Worm (Caenorhabditis elegans) whole organism, L1 larva: Measurements from ENCODE around the gene str-262.

ENCODE experiments used
- C04F5.9 ChIP-seq: sonication (generic microtip); optimal IDR thresholded peaks from 2 replicates; lab custom pipeline; 2016; ENCODE audit warnings: missing genetic modification characterization, missing compliant biosample characterization
- Y116A8C.19 ChIP-seq: sonication (generic microtip); optimal IDR thresholded peaks from 2 replicates; lab custom pipeline; 2016; ENCODE audit warnings: missing compliant biosample characterization, missing genetic modification characterization, borderline replicate concordance
- aha-1 ChIP-seq: fragments of 150-350 bp; optimal IDR thresholded peaks from 2 replicates; lab custom pipeline; 2014; ENCODE audit warnings: missing biosample characterization, missing genetic modification characterization
- ama-1 ChIP-seq: fragments of 150-350 bp; optimal IDR thresholded peaks from 2 replicates; lab custom pipeline; 2014
- blmp-1 ChIP-seq: fragments of 150-350 bp; optimal IDR thresholded peaks from 2 replicates; lab custom pipeline; 2014; ENCODE audit warnings: missing biosample characterization, missing genetic modification characterization
- ceh-63 ChIP-seq: fragments of 200-800 bp; sonication (Bioruptor generic); optimal IDR thresholded peaks from 2 replicates; lab custom pipeline; 2018; ENCODE audit warnings: mild to moderate bottlenecking, missing genetic modification characterization, missing compliant biosample characterization
- ceh-82 ChIP-seq, 3 experiments: fragments of 150-350 bp in 1 of 3; sonication (generic microtip) in 2 of 3; optimal IDR thresholded peaks; 2 replicates each; lab custom pipeline; 2014 to 2017; ENCODE audit warnings: missing biosample characterization in 3 of 3, missing genetic modification characterization in 3 of 3
- ceh-88 ChIP-seq: fragments of 200-800 bp; sonication (Bioruptor generic); IDR thresholded peaks from 2 replicates; pipeline ENCODE4 v1.3.6; 2022; ENCODE audit warnings: missing genetic modification characterization, missing compliant biosample characterization
- ces-1 ChIP-seq: fragments of 150-350 bp; optimal IDR thresholded peaks from 2 replicates; lab custom pipeline; 2014; ENCODE audit warnings: missing biosample characterization, missing genetic modification reagents, missing genetic modification characterization
- dpl-1 ChIP-seq, 3 experiments: fragments of 150-350 bp in 2 of 3; sonication (generic microtip) in 1 of 3; optimal IDR thresholded peaks; 2 replicates each; lab custom pipeline; 2014 to 2017; ENCODE audit warnings: missing biosample characterization in 3 of 3, missing genetic modification characterization in 3 of 3, missing genetic modification reagents in 3 of 3
- efl-3 ChIP-seq: fragments of 200-800 bp; sonication (Bioruptor generic); optimal IDR thresholded peaks from 2 replicates; lab custom pipeline; 2018; ENCODE audit warnings: mild to moderate bottlenecking, missing genetic modification characterization, missing compliant biosample characterization
- egl-13 ChIP-seq: sonication (generic microtip); optimal IDR thresholded peaks from 2 replicates; lab custom pipeline; 2016; ENCODE audit warnings: missing genotype, missing genetic modification reagents, missing genetic modification characterization, missing compliant biosample characterization
- egl-27 ChIP-seq, 2 experiments: fragments of 150-350 bp in 1 of 2; sonication (generic microtip); optimal IDR thresholded peaks; 3 replicates each; lab custom pipeline; 2017 to 2018; ENCODE audit warnings: missing biosample characterization in 2 of 2, missing genetic modification characterization in 2 of 2, missing genetic modification reagents in 2 of 2
- elt-2 ChIP-seq: sonication (generic microtip); optimal IDR thresholded peaks from 2 replicates; lab custom pipeline; 2016; ENCODE audit warnings: missing genetic modification characterization, mild to moderate bottlenecking, inconsistent platforms, missing compliant biosample characterization, missing genetic modification reagents
- fkh-4 ChIP-seq: sonication (generic microtip); optimal IDR thresholded peaks from 2 replicates; lab custom pipeline; 2016; ENCODE audit warnings: missing compliant biosample characterization, missing genetic modification characterization, borderline replicate concordance
- fkh-8 ChIP-seq: sonication (generic microtip); optimal IDR thresholded peaks from 2 replicates; lab custom pipeline; 2016; ENCODE audit warnings: mild to moderate bottlenecking, missing genetic modification characterization, missing compliant biosample characterization
- fos-1 ChIP-seq: fragments of 150-350 bp; optimal IDR thresholded peaks from 2 replicates; lab custom pipeline; 2014; ENCODE audit warnings: missing biosample characterization, missing genetic modification characterization
- hlh-17 ChIP-seq: fragments of 200-800 bp; sonication (Bioruptor generic); optimal IDR thresholded peaks from 2 replicates; lab custom pipeline; 2018; ENCODE audit warnings: missing genetic modification characterization, mild to moderate bottlenecking, missing compliant biosample characterization, moderate library complexity, borderline replicate concordance
- hpl-2 ChIP-seq: fragments of 150-350 bp; optimal IDR thresholded peaks from 2 replicates; lab custom pipeline; 2014; ENCODE audit warnings: missing biosample characterization, missing genetic modification reagents, missing genetic modification characterization
- isw-1 ChIP-seq: fragments of 200-800 bp; sonication (Bioruptor generic); IDR thresholded peaks from 2 replicates; pipeline ENCODE4 v1.3.6; 2022; ENCODE audit warnings: missing genetic modification characterization, missing compliant biosample characterization
- jun-1 ChIP-seq: fragments of 150-350 bp; optimal IDR thresholded peaks from 2 replicates; lab custom pipeline; 2014; ENCODE audit warnings: missing biosample characterization, missing genetic modification reagents, missing genetic modification characterization
- lin-13 ChIP-seq: fragments of 150-350 bp; optimal IDR thresholded peaks from 2 replicates; lab custom pipeline; 2014; ENCODE audit warnings: missing biosample characterization, missing genetic modification reagents, missing genetic modification characterization
- lin-14 ChIP-seq: fragments of 200-800 bp; sonication (Bioruptor generic); optimal IDR thresholded peaks from 2 replicates; lab custom pipeline; 2018; ENCODE audit warnings: mild to moderate bottlenecking, missing genetic modification characterization, moderate library complexity, missing compliant biosample characterization
- lin-15B ChIP-seq: fragments of 150-350 bp; sonication (generic microtip); optimal IDR thresholded peaks from 3 replicates; lab custom pipeline; 2014; ENCODE audit warnings: missing biosample characterization, missing genetic modification characterization
- lin-39 ChIP-seq: fragments of 150-350 bp; optimal IDR thresholded peaks from 2 replicates; lab custom pipeline; 2014; ENCODE audit warnings: missing biosample characterization, missing genetic modification reagents, missing genetic modification characterization
- lir-3 ChIP-seq: sonication (generic microtip); optimal IDR thresholded peaks from 2 replicates; lab custom pipeline; 2016; ENCODE audit warnings: mild to moderate bottlenecking, missing genetic modification characterization, moderate library complexity, missing compliant biosample characterization; ENCODE audit not compliant: poor library complexity
- lsy-2 ChIP-seq, 2 experiments: fragments of 150-350 bp; optimal IDR thresholded peaks; 2 replicates each; lab custom pipeline; 2014; ENCODE audit warnings: missing biosample characterization in 2 of 2, missing genetic modification characterization in 2 of 2
- mab-9 ChIP-seq: fragments of 200-800 bp; sonication (Bioruptor generic); IDR thresholded peaks from 2 replicates; pipeline ENCODE4 v1.3.6; 2022; ENCODE audit warnings: missing genetic modification reagents, missing genetic modification characterization, missing compliant biosample characterization
- mdl-1 ChIP-seq, 2 experiments: fragments of 150-350 bp; optimal IDR thresholded peaks; 2 replicates each; lab custom pipeline; 2014 to 2017; ENCODE audit warnings: missing biosample characterization in 2 of 2, missing genetic modification characterization in 2 of 2, inconsistent platforms in 1 of 2
- nhr-12 ChIP-seq: sonication (generic microtip); optimal IDR thresholded peaks from 2 replicates; lab custom pipeline; 2017; ENCODE audit warnings: missing biosample characterization, missing genetic modification characterization
- nhr-19 ChIP-seq: fragments of 200-800 bp; sonication (Bioruptor generic); conservative IDR thresholded peaks from 2 replicates; pipeline ENCODE4 v1.3.6; 2022; ENCODE audit warnings: missing genetic modification characterization, missing compliant biosample characterization
- nhr-47 ChIP-seq: sonication (generic microtip); optimal IDR thresholded peaks from 2 replicates; lab custom pipeline; 2016; ENCODE audit warnings: mild to moderate bottlenecking, missing genetic modification characterization, moderate library complexity, missing compliant biosample characterization
- nhr-71 ChIP-seq: sonication (generic microtip); optimal IDR thresholded peaks from 2 replicates; lab custom pipeline; 2016; ENCODE audit warnings: mild to moderate bottlenecking, missing genetic modification characterization, moderate library complexity, missing compliant biosample characterization
- nhr-84 ChIP-seq: sonication (generic microtip); optimal IDR thresholded peaks from 2 replicates; lab custom pipeline; 2017; ENCODE audit warnings: missing biosample characterization, missing genetic modification characterization
- pqm-1 ChIP-seq: sonication (generic microtip); optimal IDR thresholded peaks from 3 replicates; lab custom pipeline; 2017; ENCODE audit warnings: missing biosample characterization, missing genetic modification characterization
- skn-1 ChIP-seq: fragments of 150-350 bp; optimal IDR thresholded peaks from 2 replicates; lab custom pipeline; 2014; ENCODE audit warnings: missing biosample characterization, missing genetic modification characterization
- swsn-7 ChIP-seq: sonication (generic microtip); optimal IDR thresholded peaks from 2 replicates; lab custom pipeline; 2016; ENCODE audit warnings: missing genetic modification characterization, missing compliant biosample characterization
- tlp-1 ChIP-seq: fragments of 150-350 bp; optimal IDR thresholded peaks from 2 replicates; lab custom pipeline; 2014; ENCODE audit warnings: missing biosample characterization, missing genetic modification characterization
- unc-130 ChIP-seq: fragments of 150-350 bp; optimal IDR thresholded peaks from 2 replicates; lab custom pipeline; 2017; ENCODE audit warnings: missing biosample characterization, missing genetic modification characterization, inconsistent platforms
- unc-62 ChIP-seq: fragments of 150-350 bp; optimal IDR thresholded peaks from 2 replicates; lab custom pipeline; 2014; ENCODE audit warnings: missing biosample characterization, missing genetic modification reagents, missing genetic modification characterization
- unc-86 ChIP-seq: sonication (generic microtip); optimal IDR thresholded peaks from 2 replicates; lab custom pipeline; 2016; ENCODE audit warnings: missing genetic modification characterization, missing compliant biosample characterization
- unc-98 ChIP-seq: fragments of 200-800 bp; sonication (Bioruptor generic); IDR thresholded peaks from 2 replicates; pipeline ENCODE4 v1.3.6; 2022; ENCODE audit warnings: missing genetic modification characterization, missing compliant biosample characterization
- vab-15 ChIP-seq: sonication (generic microtip); optimal IDR thresholded peaks from 2 replicates; lab custom pipeline; 2017; ENCODE audit warnings: missing genotype, mild to moderate bottlenecking, missing genetic modification characterization, missing compliant biosample characterization
- xbp-1 ChIP-seq: sonication (generic microtip); optimal IDR thresholded peaks from 2 replicates; lab custom pipeline; 2016; ENCODE audit warnings: missing genetic modification characterization, missing compliant biosample characterization
- zip-4 ChIP-seq: fragments of 200-800 bp; sonication (Bioruptor generic); optimal IDR thresholded peaks from 2 replicates; lab custom pipeline; 2018; ENCODE audit warnings: mild to moderate bottlenecking, missing genetic modification characterization, moderate library complexity, missing compliant biosample characterization
- ztf-4 ChIP-seq: fragments of 150-350 bp; optimal IDR thresholded peaks from 2 replicates; lab custom pipeline; 2014; ENCODE audit warnings: missing biosample characterization, missing genetic modification characterization

The str-262 gene

DNA sequence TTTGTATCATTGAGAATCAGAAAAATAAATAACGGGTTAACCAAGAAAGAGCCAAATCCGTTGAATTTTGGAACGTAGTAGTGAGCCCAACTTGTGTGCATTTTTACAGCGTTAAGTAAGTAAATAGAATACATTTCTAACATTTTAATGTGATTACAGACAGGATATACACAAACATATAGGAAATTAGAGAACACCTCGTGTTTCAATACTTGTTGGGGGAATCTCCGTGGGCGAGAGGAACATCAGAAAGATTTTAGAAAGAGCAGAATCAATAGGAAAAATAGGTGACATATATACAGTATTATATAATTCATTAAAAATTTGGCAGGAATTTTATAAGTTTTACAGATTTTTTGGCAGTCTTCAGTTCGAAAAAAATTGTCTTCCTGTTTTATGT is 13.8 kb downstream of the str-262 start, which contains the start of gene srj-24:
Gene srj-24, minus strand, starts transcription at position 101 of the 400 bp plus-strand sequence.
- TF ChIP-seq lin-15B (no peak), hlh-17 (GFP tag; lab: Kevin White, UChicago) (no peak), lir-3 (tag; lab: Kevin White, UChicago) (no peak), ceh-82 (tag; optimal IDR thresholded peaks at IDR 0.05; lab: Kevin White, UChicago) (no peak), unc-86 (tag; lab: Kevin White, UChicago) (no peak), Y116A8C.19 (tag; lab: Kevin White, UChicago) (no peak), unc-62 (GFP tag; lab: Kevin White, UChicago) (no peak), unc-130 (no peak)

DNA sequence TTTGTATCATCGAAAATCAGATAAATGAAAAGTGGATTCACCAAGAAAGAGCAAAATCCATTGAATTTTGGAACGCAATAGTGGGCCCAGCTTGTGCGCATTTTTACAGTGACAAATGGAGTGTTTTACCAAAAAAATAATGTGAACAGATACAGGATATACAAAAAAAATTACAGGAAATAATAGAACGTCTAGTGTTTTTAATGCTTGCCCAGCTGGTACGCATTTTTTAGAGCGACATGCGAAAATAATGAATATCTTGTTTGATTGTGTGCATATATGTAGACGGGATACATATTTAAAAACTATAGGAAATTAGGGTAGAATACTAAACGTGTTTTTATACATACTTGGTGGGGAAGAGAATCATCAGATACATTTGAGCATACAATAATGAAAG is 16.4 kb downstream of the str-262 start, which contains the start of gene srj-25:
Gene srj-25, minus strand, starts transcription at position 101 of the 400 bp plus-strand sequence.
- no peak for TF ChIP-seq tlp-1
- no peak for TF ChIP-seq lin-39 (tag; lab: Kevin White, UChicago)
- no peak for TF ChIP-seq unc-98 (GFP tag; lab: Robert Waterston, UW)
- no peak for TF ChIP-seq lsy-2 (tag; optimal IDR thresholded peaks at IDR 0.05; lab: Kevin White, UChicago)
- TF ChIP-seq zip-4 (GFP tag; lab: Kevin White, UChicago): no peak
- no peak for TF ChIP-seq nhr-12
- TF ChIP-seq nhr-71 (tag; lab: Kevin White, UChicago): no peak
- no peak for TF ChIP-seq egl-27 (tag; optimal IDR thresholded peaks at IDR 0.05; lab: Kevin White, UChicago)
- TF ChIP-seq C04F5.9 (tag; lab: Kevin White, UChicago): no peak
- TF ChIP-seq isw-1 (GFP tag; lab: Robert Waterston, UW): no peak
- TF ChIP-seq efl-3: no peak
- no peak for TF ChIP-seq ceh-63 (GFP tag; lab: Kevin White, UChicago)
- no peak for TF ChIP-seq lin-14 (GFP tag; lab: Kevin White, UChicago)

DNA sequence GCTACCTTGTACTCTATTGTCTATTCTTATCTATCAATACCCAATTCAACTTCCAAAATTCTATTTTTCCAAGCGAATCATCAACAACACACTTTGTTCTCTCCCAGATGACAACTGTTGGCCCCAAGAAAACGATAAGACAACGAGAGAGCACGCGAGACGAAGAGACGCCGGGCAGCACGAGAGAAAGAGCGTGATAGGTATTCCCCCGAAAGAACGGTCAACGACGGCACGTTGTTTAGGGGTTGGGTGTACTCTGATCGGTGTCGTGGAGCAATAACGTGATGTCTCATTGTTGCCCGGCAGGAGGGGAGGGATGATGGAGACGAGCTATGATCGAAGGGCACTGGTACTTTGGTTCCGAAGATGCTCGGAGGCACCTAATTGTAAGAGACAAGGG is 21.2 kb downstream of the str-262 start:
- TF ChIP-seq mab-9 (GFP tag; lab: Robert Waterston, UW) (peak; percentile 71), fkh-8 (no peak), aha-1 (tag; lab: Kevin White, UChicago) (no peak), ztf-4 (tag; lab: Kevin White, UChicago) (peak; percentile 90), nhr-19 (GFP tag; lab: Robert Waterston, UW) (peak; percentile 100), skn-1 (tag; lab: Kevin White, UChicago) (peak; percentile 79), isw-1 (GFP tag; lab: Robert Waterston, UW) (peak; percentile 52; the same call in 1 of the 2 replicates), fkh-4 (tag; lab: Kevin White, UChicago) (no peak), swsn-7 (tag; lab: Kevin White, UChicago) (peak; percentile 89), egl-27 (tag; optimal IDR thresholded peaks at IDR 0.05; lab: Kevin White, UChicago) (peak; percentile 22 to 79), dpl-1 (GFP tag; optimal IDR thresholded peaks at IDR 0.05; lab: Kevin White, UChicago) (peak; percentile 48 to 67 (median 51)), ceh-63 (GFP tag; lab: Kevin White, UChicago) (no peak), blmp-1 (tag; lab: Kevin White, UChicago) (peak; percentile 13), nhr-12 (no peak), lin-14 (GFP tag; lab: Kevin White, UChicago) (peak; percentile 100), unc-130 (peak; percentile 87), lin-13 (GFP tag; lab: Kevin White, UChicago) (peak; percentile 35), lir-3 (tag; lab: Kevin White, UChicago) (peak; percentile 86), nhr-47 (tag; lab: Kevin White, UChicago) (peak; percentile 89), lsy-2 (tag; optimal IDR thresholded peaks at IDR 0.05; lab: Kevin White, UChicago) (peak; percentile 77 to 83), Y116A8C.19 (tag; lab: Kevin White, UChicago) (peak; percentile 11), xbp-1 (peak; percentile 84), ces-1 (GFP tag; lab: Kevin White, UChicago) (no peak), nhr-71 (tag; lab: Kevin White, UChicago) (peak; percentile 100), pqm-1 (tag; lab: Kevin White, UChicago) (peak; percentile 48), hpl-2 (GFP tag; lab: Kevin White, UChicago) (no peak), unc-86 (tag; lab: Kevin White, UChicago) (no peak), unc-62 (GFP tag; lab: Kevin White, UChicago) (no peak), fos-1 (tag; lab: Kevin White, UChicago) (peak; percentile 18), nhr-84 (tag; lab: Kevin White, UChicago) (no peak), elt-2 (tag; lab: Kevin White, UChicago) (peak; percentile 99), unc-98 (GFP tag; lab: Robert Waterston, UW) (peak; percentile 63), egl-13 (peak; percentile 53), ama-1 (lab: Kevin White, UChicago) (peak; percentile 72), vab-15 (tag; lab: Kevin White, UChicago) (peak; percentile 75), ceh-88 (GFP tag; lab: Robert Waterston, UW) (peak; percentile 75), jun-1 (peak; percentile 77), mdl-1 (tag; optimal IDR thresholded peaks at IDR 0.05; lab: Kevin White, UChicago) (peak; percentile 76 to 99), lin-39 (tag; lab: Kevin White, UChicago) (peak; percentile 83)
